Worm (Caenorhabditis elegans): ENCODE results near the gene C16A3.6.
A peak's percentile ranks its signal among the peaks of the same experiment; 100 is the strongest.

C16A3.6 gene

ce11 chrIII:6353084-6353483 is 25.9 kb upstream of the C16A3.6 start, which contains the start of gene akap-1:
TSS of gene akap-1 (plus strand) at chrIII:6353384.
- TF ChIP-seq ZK546.5 (tag; optimal IDR thresholded peaks at IDR 0.05) (no peak), jun-1 (tag; optimal IDR thresholded peaks at IDR 0.05) (no peak)

- TF ChIP-seq elt-3 (tag; optimal IDR thresholded peaks at IDR 0.05) (no peak), nhr-25 (tag; optimal IDR thresholded peaks at IDR 0.05) (no peak), pha-4 (tag; optimal IDR thresholded peaks at IDR 0.05) (peak; percentile 19)
These were observed 23.7 kb upstream of the C16A3.6 start for ce11 chrIII:6355359-6355758.

- TF ChIP-seq egl-5 (tag; optimal IDR thresholded peaks at IDR 0.05) (peak; percentile 17), unc-62 (GFP tag; optimal IDR thresholded peaks at IDR 0.05) (no peak)
These were observed 23.0 kb upstream of the C16A3.6 start for ce11 chrIII:6356007-6356406.

DNA sequence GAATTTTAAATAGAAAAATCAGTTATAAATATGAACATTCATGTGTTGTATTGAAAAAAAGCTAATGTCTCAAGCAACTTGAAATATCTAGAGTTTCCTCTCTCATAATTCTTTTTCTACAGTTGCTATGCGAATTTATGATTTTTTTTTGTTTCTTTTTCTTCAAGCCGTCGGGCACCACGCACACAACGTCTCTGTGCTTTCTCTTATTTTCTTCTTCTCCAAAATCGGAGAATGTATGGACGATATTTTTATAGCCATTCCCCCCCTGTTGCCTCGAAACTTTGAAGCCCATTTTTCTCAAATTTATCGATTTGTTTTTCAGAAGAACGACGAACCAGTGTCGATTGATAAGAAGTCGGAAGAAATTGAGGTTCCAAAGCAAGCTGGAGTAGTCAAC is 22.2 kb upstream of the C16A3.6 start:
- no peak for TF ChIP-seq skn-1 (tag; optimal IDR thresholded peaks at IDR 0.05)
- TF ChIP-seq ceh-9 (tag; optimal IDR thresholded peaks at IDR 0.05) = no peak
- peak; percentile 11 for TF ChIP-seq ama-1 (optimal IDR thresholded peaks at IDR 0.05)
- TF ChIP-seq nhr-11 (tag; optimal IDR thresholded peaks at IDR 0.05) = no peak
- no peak for TF ChIP-seq ceh-16 (tag; optimal IDR thresholded peaks at IDR 0.05)
- no peak for TF ChIP-seq tbx-2 (tag; optimal IDR thresholded peaks at IDR 0.05)
- no peak for TF ChIP-seq unc-62 (GFP tag; optimal IDR thresholded peaks at IDR 0.05)

DNA sequence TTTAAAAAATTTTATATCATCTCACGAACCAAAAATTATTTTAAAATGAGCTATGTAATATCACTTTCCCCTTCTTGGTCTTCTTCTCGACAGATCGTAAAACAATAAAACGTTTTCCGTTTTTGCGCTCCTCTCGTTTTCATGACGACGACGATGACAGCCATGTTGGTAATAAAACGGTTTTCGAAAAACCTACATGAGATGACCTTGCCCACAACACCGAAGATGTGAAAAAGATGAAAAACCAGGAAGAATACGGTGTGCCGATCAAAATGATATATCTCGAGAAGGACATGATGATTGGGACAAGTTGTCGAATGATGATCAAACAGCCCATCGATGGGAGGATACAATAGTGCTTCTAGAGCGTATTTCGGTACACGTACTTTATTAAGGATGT is 20.3 kb upstream of the C16A3.6 start:
- no peak for TF ChIP-seq nhr-77 (tag; optimal IDR thresholded peaks at IDR 0.05)
- TF ChIP-seq fkh-2 (tag; optimal IDR thresholded peaks at IDR 0.05) = no peak
- TF ChIP-seq nhr-11 (tag; optimal IDR thresholded peaks at IDR 0.05) = no peak
- no peak for TF ChIP-seq aly-2 (tag; optimal IDR thresholded peaks at IDR 0.05)
- TF ChIP-seq elt-1 (tag; optimal IDR thresholded peaks at IDR 0.05) = no peak

- TF ChIP-seq nhr-67 (tag; optimal IDR thresholded peaks at IDR 0.05) (no peak), pha-4 (tag; optimal IDR thresholded peaks at IDR 0.05) (no peak), nhr-76 (tag; optimal IDR thresholded peaks at IDR 0.05) (no peak), nhr-25 (tag; optimal IDR thresholded peaks at IDR 0.05) (peak; percentile 59), jun-1 (tag; optimal IDR thresholded peaks at IDR 0.05) (peak; percentile 31), fkh-10 (GFP tag; optimal IDR thresholded peaks at IDR 0.05) (no peak)
These were observed 19.7 kb upstream of the C16A3.6 start for ce11 chrIII:6359171-6359854.

ce11 chrIII:6360114-6360513 is 18.9 kb upstream of the C16A3.6 start:
- TF ChIP-seq snpc-4 (tag; optimal IDR thresholded peaks at IDR 0.05) (no peak), nfya-1 (tag; optimal IDR thresholded peaks at IDR 0.05; ENCODE audit: insufficient read depth) (peak; percentile 42), fos-1 (tag; optimal IDR thresholded peaks at IDR 0.05) (no peak), nhr-43 (tag; optimal IDR thresholded peaks at IDR 0.05; ENCODE audit: poor library complexity, severe bottlenecking) (peak; percentile 42), mml-1 (tag; optimal IDR thresholded peaks at IDR 0.05) (no peak), ama-1 (optimal IDR thresholded peaks at IDR 0.05) (no peak), unc-62 (GFP tag; optimal IDR thresholded peaks at IDR 0.05) (no peak), elt-1 (tag; optimal IDR thresholded peaks at IDR 0.05) (peak; percentile 49), nhr-25 (tag; optimal IDR thresholded peaks at IDR 0.05) (no peak), fkh-2 (tag; optimal IDR thresholded peaks at IDR 0.05) (no peak), lin-39 (tag; optimal IDR thresholded peaks at IDR 0.05) (peak; percentile 44)

DNA sequence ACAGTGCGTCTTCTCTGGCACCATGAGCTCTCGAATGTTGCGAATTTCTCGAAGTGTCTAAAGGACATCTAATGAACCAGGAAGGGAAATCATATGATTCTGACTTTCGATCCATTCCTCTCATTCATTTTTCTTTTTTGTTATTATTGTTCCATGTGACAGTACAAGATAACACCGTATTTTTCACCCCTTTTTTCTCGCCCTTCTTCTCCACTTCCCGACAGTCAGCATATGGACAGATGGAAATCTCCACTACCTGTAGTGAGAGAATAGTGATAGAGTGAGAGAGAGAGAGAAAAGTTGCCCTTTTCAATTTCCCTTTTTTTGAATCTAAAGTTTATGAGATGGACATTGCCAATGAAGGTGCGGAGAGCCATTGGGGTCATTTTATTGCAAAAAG is 18.2 kb upstream of the C16A3.6 start:
- TF ChIP-seq elt-2 (tag; optimal IDR thresholded peaks at IDR 0.05) (peak; percentile 61), nhr-43 (tag; optimal IDR thresholded peaks at IDR 0.05; ENCODE audit: poor library complexity, severe bottlenecking) (peak; percentile 29), nhr-23 (tag; optimal IDR thresholded peaks at IDR 0.05) (peak; percentile 52), elt-1 (tag; optimal IDR thresholded peaks at IDR 0.05) (peak; percentile 24), ztf-4 (tag; optimal IDR thresholded peaks at IDR 0.05) (no peak)
